Fruit fly (Drosophila melanogaster): ENCODE results near the gene Taf1.

DNA sequence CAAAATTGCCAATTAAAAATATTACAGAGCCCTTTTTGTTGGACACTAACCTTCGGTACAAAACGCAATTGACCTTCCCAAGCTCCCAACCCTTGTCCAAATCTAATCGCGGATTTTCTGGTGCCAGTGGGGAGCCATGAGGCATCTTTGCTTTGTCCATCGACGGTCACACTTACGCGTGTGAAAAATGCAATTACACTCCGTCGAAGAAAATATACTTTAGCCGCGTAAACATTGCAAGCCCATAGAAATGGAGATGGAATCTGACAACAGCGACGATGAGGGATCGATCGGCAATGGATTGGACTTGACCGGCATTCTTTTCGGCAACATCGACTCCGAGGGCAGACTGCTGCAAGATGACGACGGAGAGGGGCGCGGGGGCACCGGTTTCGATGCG is at the start of gene Taf1:
- TF ChIP-seq CG11762 (GFP tag; optimal IDR thresholded peaks at IDR 0.05; ENCODE audit: insufficient read depth): no peak
- TF ChIP-seq Sox102F (GFP tag; optimal IDR thresholded peaks at IDR 0.05): no peak
- TF ChIP-seq CG6854 (GFP tag; optimal IDR thresholded peaks at IDR 0.05): no peak
- no peak for TF ChIP-seq svp (GFP tag)
- no peak for TF ChIP-seq CG11294 (GFP tag; IDR thresholded peaks at IDR 0.05)
- no peak for TF ChIP-seq CG6276 (GFP tag; optimal IDR thresholded peaks at IDR 0.05)
- no peak for TF ChIP-seq vri (GFP tag; optimal IDR thresholded peaks at IDR 0.05)
- no peak for TF ChIP-seq Sox15 (GFP tag; optimal IDR thresholded peaks at IDR 0.05)
- TF ChIP-seq acj6 (GFP tag; optimal IDR thresholded peaks at IDR 0.05): no peak
- TF ChIP-seq Blimp-1 (GFP tag; optimal IDR thresholded peaks at IDR 0.05): no peak
- no peak for TF ChIP-seq cyc (GFP tag; optimal IDR thresholded peaks at IDR 0.05)

Measured in whole organism, prepupa.